Worm (Caenorhabditis elegans): ENCODE measurements around the gene col-12.

Gene col-12

ce11 chrV:10414610-10415009, 10.4 kb downstream of the col-12 start, which contains the start of gene F15H10.9:
Gene F15H10.9 (minus strand): TSS chrV:10414710.
- no peak for TF ChIP-seq hif-1 (tag; optimal IDR thresholded peaks at IDR 0.05)
- TF ChIP-seq lin-1 (GFP tag; IDR thresholded peaks at IDR 0.05) = no peak
- no peak for TF ChIP-seq ceh-28 (tag; optimal IDR thresholded peaks at IDR 0.05)
- no peak for TF ChIP-seq zfp-3 (GFP tag; conservative IDR thresholded peaks at IDR 0.05)
- TF ChIP-seq pqm-1 (tag; optimal IDR thresholded peaks at IDR 0.05) = no peak
- no peak for TF ChIP-seq jun-1 (tag; optimal IDR thresholded peaks at IDR 0.05)
- TF ChIP-seq lin-39 (tag; optimal IDR thresholded peaks at IDR 0.05) = no peak
- TF ChIP-seq hlh-30 (tag; optimal IDR thresholded peaks at IDR 0.05; ENCODE audit: insufficient read depth) = no peak
- TF ChIP-seq daf-8 (GFP tag; IDR thresholded peaks at IDR 0.05) = no peak
- no peak for TF ChIP-seq nhr-76 (tag; optimal IDR thresholded peaks at IDR 0.05)
- no peak for TF ChIP-seq nhr-25 (tag; optimal IDR thresholded peaks at IDR 0.05; ENCODE audit: borderline replicate concordance, insufficient read depth)
- no peak for TF ChIP-seq ctbp-1 (GFP tag; IDR thresholded peaks at IDR 0.05)
- no peak for TF ChIP-seq aha-1 (tag)

ce11 chrV:10410030-10410713, 14.8 kb downstream of the col-12 start, which contains the start of gene F15H10.12:
Gene F15H10.12 (minus strand): TSS chrV:10410080.
- peak; percentile 92 for TF ChIP-seq aha-1 (tag)
- TF ChIP-seq lin-29 (GFP tag; IDR thresholded peaks at IDR 0.05) = no peak

- TF ChIP-seq hif-1 (tag; optimal IDR thresholded peaks at IDR 0.05) (no peak), daf-19 (GFP tag; conservative IDR thresholded peaks at IDR 0.05) (no peak), lin-38 (GFP tag; IDR thresholded peaks at IDR 0.05) (no peak), gei-8 (GFP tag; optimal IDR thresholded peaks at IDR 0.05) (no peak), madf-9 (GFP tag; conservative IDR thresholded peaks at IDR 0.05) (no peak)
Observed at ce11 chrV:10406313-10406712, 18.7 kb downstream of the col-12 start, which contains the start of gene F15H10.7. Gene F15H10.7 (minus strand): TSS chrV:10406413.

ce11 chrV:10404701-10405100, 20.3 kb downstream of the col-12 start:
- TF ChIP-seq gei-8 (GFP tag; optimal IDR thresholded peaks at IDR 0.05) = no peak
- peak; percentile 61 for TF ChIP-seq dmd-6 (GFP tag; IDR thresholded peaks at IDR 0.05)
- TF ChIP-seq nhr-28 (tag; optimal IDR thresholded peaks at IDR 0.05) = peak; percentile 58
- TF ChIP-seq dve-1 (tag; optimal IDR thresholded peaks at IDR 0.05; ENCODE audit: insufficient read depth) = no peak
- peak; percentile 46 for TF ChIP-seq pqm-1 (tag; optimal IDR thresholded peaks at IDR 0.05)
- peak; percentile 43 for TF ChIP-seq aha-1 (tag)

DNA sequence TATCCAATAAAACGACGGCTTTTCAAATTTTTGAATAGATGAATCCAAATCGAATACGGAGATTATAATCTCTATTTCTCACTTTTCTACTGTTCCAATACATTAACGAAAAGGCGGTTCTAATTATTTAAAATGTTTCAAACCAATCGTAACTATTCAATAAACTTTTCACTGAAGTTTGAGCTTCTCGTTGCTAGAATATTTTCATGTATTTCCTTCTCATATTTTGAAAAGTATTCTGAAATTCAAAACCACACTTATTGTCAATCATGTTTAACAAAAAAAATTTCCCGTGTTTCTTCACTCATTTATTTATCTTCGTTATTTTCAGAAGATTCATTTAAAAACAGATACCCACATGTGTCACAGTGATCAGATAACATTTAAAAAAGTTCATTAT, 22.2 kb downstream of the col-12 start, which contains the start of gene F15H10.8:
TSS of gene F15H10.8 (minus strand) at position 101 of the 400 bp plus-strand sequence.
- peak in 1 of 2 experiments; percentile 31 for TF ChIP-seq unc-62 (GFP tag; optimal IDR thresholded peaks at IDR 0.05 in 1 of 2)
- TF ChIP-seq unc-62 (tag; optimal IDR thresholded peaks at IDR 0.05) = no peak
- TF ChIP-seq lin-13 (GFP tag; optimal IDR thresholded peaks at IDR 0.05) = no peak
- TF ChIP-seq fkh-10 (GFP tag; optimal IDR thresholded peaks at IDR 0.05) = no peak

- TF ChIP-seq zfp-2 (tag; optimal IDR thresholded peaks at IDR 0.05) = no peak
- TF ChIP-seq madf-9 (GFP tag; conservative IDR thresholded peaks at IDR 0.05) = no peak
- peak; percentile 69 for TF ChIP-seq hlh-30 (tag; optimal IDR thresholded peaks at IDR 0.05; ENCODE audit: insufficient read depth)
- TF ChIP-seq hlh-11 (tag; optimal IDR thresholded peaks at IDR 0.05) = peak; percentile 76
- TF ChIP-seq cey-2 (tag; optimal IDR thresholded peaks at IDR 0.05; ENCODE audit: borderline replicate concordance, insufficient read depth) = no peak
- no peak for TF ChIP-seq F49E8.2 (tag; optimal IDR thresholded peaks at IDR 0.05; ENCODE audit: borderline replicate concordance)
- TF ChIP-seq pha-4 (GFP tag; IDR thresholded peaks at IDR 0.05) = 0 out of 2 replicates have a peak, but pooled peaks have one; percentile 24
- TF ChIP-seq pha-4 (tag; optimal IDR thresholded peaks at IDR 0.05) = no peak
- peak; percentile 90 for TF ChIP-seq pqm-1 (tag; optimal IDR thresholded peaks at IDR 0.05)
- peak; percentile 42 for TF ChIP-seq nhr-10 (tag; optimal IDR thresholded peaks at IDR 0.05)
- TF ChIP-seq php-3 (GFP tag; IDR thresholded peaks at IDR 0.05) = 0 out of 2 replicates have a peak, but pooled peaks have one; percentile 32
- no peak for TF ChIP-seq tag-97 (GFP tag; IDR thresholded peaks at IDR 0.05)
- peak in 1 of 2 experiments; percentile 19 for TF ChIP-seq mdl-1 (tag; optimal IDR thresholded peaks at IDR 0.05)
- no peak for TF ChIP-seq F37D6.2 (tag; optimal IDR thresholded peaks at IDR 0.05)
- no peak for TF ChIP-seq daf-16 (GFP tag; optimal IDR thresholded peaks at IDR 0.05)
- TF ChIP-seq daf-16 (tag; optimal IDR thresholded peaks at IDR 0.05) = peak; percentile 84
- peak; percentile 93 for TF ChIP-seq dmd-6 (GFP tag; IDR thresholded peaks at IDR 0.05)
- peak; percentile 91 for TF ChIP-seq dve-1 (tag; optimal IDR thresholded peaks at IDR 0.05; ENCODE audit: insufficient read depth)
- TF ChIP-seq unc-39 (tag; optimal IDR thresholded peaks at IDR 0.05) = no peak
- TF ChIP-seq nhr-77 (tag; optimal IDR thresholded peaks at IDR 0.05) = peak; percentile 89
Observed at ce11 chrV:10399290-10399689, 25.7 kb downstream of the col-12 start.
